Fruit fly (Drosophila melanogaster) whole organism, embryonic: ENCODE measurements around the gene bsh.

Source experiments
- CG1024 ChIP-seq: fragments of 200-800 bp; sonication (Bioruptor generic); IDR thresholded peaks from 2 replicates; pipeline ENCODE4 v1.3.6; 2022; ENCODE audit warnings: missing biosample characterization, missing genetic modification characterization
- CG10366 ChIP-seq: fragments of 200-800 bp; sonication (Bioruptor generic); IDR thresholded peaks from 2 replicates; pipeline ENCODE4 v1.3.6; 2022; ENCODE audit warnings: missing biosample characterization, missing genetic modification characterization
- CG11093 ChIP-seq: fragments of 200-800 bp; sonication (Bioruptor generic); IDR thresholded peaks from 3 replicates; pipeline ENCODE4 v1.3.6; 2022; ENCODE audit warnings: missing biosample characterization, missing genetic modification characterization
- CG17328 ChIP-seq: fragments of 200-800 bp; sonication (Bioruptor generic); IDR thresholded peaks from 2 replicates; pipeline ENCODE4 v1.3.6; 2022; ENCODE audit warnings: missing biosample characterization, missing genetic modification characterization
- CG30431 ChIP-seq: fragments of 200-800 bp; sonication (Bioruptor generic); optimal IDR thresholded peaks from 2 replicates; lab custom pipeline; 2017; ENCODE audit warnings: missing biosample characterization, missing genetic modification characterization
- CG3847 ChIP-seq: fragments of 200-800 bp; sonication (Bioruptor generic); IDR thresholded peaks from 2 replicates; pipeline ENCODE4 v1.3.6; 2022; ENCODE audit warnings: missing biosample characterization, missing genetic modification characterization
- CG6765 ChIP-seq: fragments of 200-800 bp; sonication (Bioruptor generic); optimal IDR thresholded peaks from 3 replicates; lab custom pipeline; 2017; ENCODE audit warnings: missing biosample characterization, mild to moderate bottlenecking, missing genetic modification characterization
- CG6813 ChIP-seq: fragments of 200-800 bp; sonication (Bioruptor generic); optimal IDR thresholded peaks from 2 replicates; lab custom pipeline; 2017; ENCODE audit warnings: missing biosample characterization, missing genetic modification characterization, mild to moderate bottlenecking, moderate library complexity, missing genetic modification reagents
- CG9609 ChIP-seq: fragments of 200-800 bp; sonication (Bioruptor generic); optimal IDR thresholded peaks from 3 replicates; lab custom pipeline; 2016; ENCODE audit warnings: missing biosample characterization, missing genetic modification characterization
- CoRest ChIP-seq: fragments of 200-800 bp; sonication (Bioruptor generic); optimal IDR thresholded peaks from 3 replicates; lab custom pipeline; 2018; ENCODE audit warnings: missing biosample characterization, mild to moderate bottlenecking, missing genetic modification characterization, moderate library complexity
- Dad ChIP-seq: fragments of 200-800 bp; sonication (Bioruptor generic); optimal IDR thresholded peaks from 3 replicates; lab custom pipeline; 2016; ENCODE audit warnings: missing biosample characterization, missing genetic modification characterization
- Dll ChIP-seq: fragments of 200-800 bp; sonication (Bioruptor generic); IDR thresholded peaks from 4 replicates; pipeline ENCODE4 v1.3.6; 2022; ENCODE audit warnings: missing biosample characterization, missing genetic modification characterization; ENCODE audit not compliant: partially characterized antibody
- Drgx ChIP-seq: fragments of 200-800 bp; sonication (Bioruptor generic); IDR thresholded peaks from 2 replicates; pipeline ENCODE4 v1.3.6; 2022; ENCODE audit warnings: missing biosample characterization, missing genetic modification characterization
- Hmr ChIP-seq: fragments of 200-800 bp; sonication (Bioruptor generic); optimal IDR thresholded peaks from 3 replicates; lab custom pipeline; 2017; ENCODE audit warnings: mild to moderate bottlenecking, missing biosample characterization, missing genetic modification reagents, missing genetic modification characterization
- Hr3 ChIP-seq: fragments of 200-800 bp; sonication (Bioruptor generic); optimal IDR thresholded peaks from 3 replicates; lab custom pipeline; 2016; ENCODE audit warnings: missing biosample characterization, missing genetic modification characterization
- NFAT ChIP-seq: fragments of 200-800 bp; sonication (Bioruptor generic); IDR thresholded peaks from 2 replicates; pipeline ENCODE4 v1.3.6; 2022; ENCODE audit warnings: missing biosample characterization, missing genetic modification characterization
- Nf-YC ChIP-seq: fragments of 200-800 bp; optimal IDR thresholded peaks from 3 replicates; lab custom pipeline; 2019; ENCODE audit warnings: missing biosample characterization, mild to moderate bottlenecking, missing genetic modification characterization, moderate library complexity
- PHDP ChIP-seq: fragments of 200-800 bp; sonication (Bioruptor generic); optimal IDR thresholded peaks from 3 replicates; lab custom pipeline; 2018; ENCODE audit warnings: missing biosample characterization, mild to moderate bottlenecking, missing genetic modification characterization, moderate library complexity
- Ssrp ChIP-seq: fragments of 200-800 bp; sonication (Bioruptor generic); optimal IDR thresholded peaks from 2 replicates; lab custom pipeline; 2018; ENCODE audit warnings: missing biosample characterization, mild to moderate bottlenecking, missing genetic modification characterization, moderate library complexity
- Xbp1 ChIP-seq: fragments of 200-800 bp; sonication (Bioruptor generic); optimal IDR thresholded peaks from 3 replicates; lab custom pipeline; 2016; ENCODE audit warnings: missing biosample characterization, mild to moderate bottlenecking, missing genetic modification characterization
- chif ChIP-seq, 2 experiments: fragments of 200-800 bp; sonication (Bioruptor generic); optimal IDR thresholded peaks; 3 replicates each; lab custom pipeline; 2016; ENCODE audit warnings: missing biosample characterization in 2 of 2, missing genetic modification characterization in 2 of 2
- gcm2 ChIP-seq: fragments of 200-800 bp; sonication (Bioruptor generic); optimal IDR thresholded peaks from 2 replicates; lab custom pipeline; 2016; ENCODE audit warnings: missing biosample characterization, missing genetic modification characterization
- gsb-n ChIP-seq: fragments of 200-800 bp; sonication (Bioruptor generic); optimal IDR thresholded peaks from 3 replicates; lab custom pipeline; 2018; ENCODE audit warnings: missing biosample characterization, mild to moderate bottlenecking, missing genetic modification characterization
- hth ChIP-seq: fragments of >200 bp; optimal IDR thresholded peaks from 2 replicates; lab custom pipeline; 2017; ENCODE audit warnings: inconsistent platforms
- jing ChIP-seq: fragments of 200-800 bp; sonication (Bioruptor generic); optimal IDR thresholded peaks from 2 replicates; lab custom pipeline; 2018; ENCODE audit warnings: missing biosample characterization, mild to moderate bottlenecking, missing genetic modification characterization
- lola ChIP-seq, 3 experiments: fragments of >200 bp in 2 of 3; fragments of 200-800 bp in 1 of 3; sonication (Bioruptor generic) in 1 of 3; optimal IDR thresholded peaks; 2 replicates each; lab custom pipeline; 2017 to 2019; ENCODE audit warnings: missing biosample characterization in 3 of 3, missing genetic modification characterization in 3 of 3, mild to moderate bottlenecking in 1 of 3, moderate library complexity in 1 of 3
- nom ChIP-seq: fragments of 200-800 bp; sonication (Bioruptor generic); optimal IDR thresholded peaks from 2 replicates; lab custom pipeline; 2017; ENCODE audit warnings: missing biosample characterization, missing genetic modification characterization, mild to moderate bottlenecking, moderate library complexity, missing genetic modification reagents
- prd ChIP-seq, 3 experiments: fragments of >200 bp in 2 of 3; fragments of 200-800 bp in 1 of 3; sonication (Bioruptor generic) in 1 of 3; optimal IDR thresholded peaks in 2 of 3; IDR thresholded peaks in 1 of 3; 2 replicates in 2 of 3; 3 replicates in 1 of 3; pipeline versions ENCODE4 v1.3.6 to Lab custom; 2017 to 2022; ENCODE audit warnings: missing biosample characterization in 1 of 3, missing genetic modification characterization in 1 of 3

The bsh gene

dm6 chr2L:19722517-19722916 is 46.4 kb downstream of the bsh start:
- TF ChIP-seq Nf-YC (tag; lab: Kevin White, UChicago) (no peak), CG17328 (GFP tag; lab: Robert Waterston, UW) (0 out of 2 replicates have a peak, but pooled peaks have one; percentile 60), CoRest (tag; lab: Kevin White, UChicago) (no peak), CG30431 (peak; percentile 5), Dad (GFP tag; lab: Kevin White, UChicago) (no peak), lola (GFP tag; optimal IDR thresholded peaks at IDR 0.05; lab: Kevin White, UChicago) (peak in 1 of 3 experiments; percentile 19), Xbp1 (GFP tag; lab: Kevin White, UChicago) (peak; percentile 15), Hmr (no peak), Drgx (GFP tag; lab: Robert Waterston, UW) (no peak), gsb-n (tag; lab: Kevin White, UChicago) (no peak), CG1024 (no peak), NFAT (GFP tag; lab: Robert Waterston, UW) (no peak), Ssrp (peak; percentile 9), CG6813 (GFP tag; lab: Kevin White, UChicago) (no peak), hth (no peak), CG6765 (GFP tag; lab: Kevin White, UChicago) (no peak), CG11093 (GFP tag; lab: Robert Waterston, UW) (0 out of 3 replicates have a peak, but pooled peaks have one; percentile 31), Dll (GFP tag; lab: Robert Waterston, UW) (no peak), gcm2 (GFP tag; lab: Kevin White, UChicago) (no peak), jing (peak; percentile 29), chif (GFP tag; optimal IDR thresholded peaks at IDR 0.05; lab: Kevin White, UChicago) (peak in 1 of 2 experiments; percentile 29), CG3847 (GFP tag; lab: Robert Waterston, UW) (no peak), CG10366 (peak; percentile 10; the same call in 1 of the 2 replicates), CG9609 (GFP tag; lab: Kevin White, UChicago) (no peak), Hr3 (no peak), prd (optimal IDR thresholded peaks at IDR 0.05; lab: Kevin White, UChicago) (no peak), prd (GFP tag; IDR thresholded peaks at IDR 0.05; lab: Robert Waterston, UW) (no peak), nom (GFP tag; lab: Kevin White, UChicago) (no peak), PHDP (tag; lab: Kevin White, UChicago) (no peak)
